Fruit fly (Drosophila melanogaster) whole organism, prepupa: ENCODE results near the gene SecCl.

ENCODE experiments used
- Blimp-1 ChIP-seq: fragments of 200-800 bp; sonication (Bioruptor generic); optimal IDR thresholded peaks from 3 replicates; lab custom pipeline; 2017; ENCODE audit warnings: missing biosample characterization, missing genetic modification characterization, mild to moderate bottlenecking, moderate library complexity, missing genetic modification reagents
- CG10631 ChIP-seq: fragments of 200-800 bp; sonication (Bioruptor generic); optimal IDR thresholded peaks from 2 replicates; lab custom pipeline; 2016; ENCODE audit warnings: missing biosample characterization, missing genetic modification characterization
- CG11294 ChIP-seq: fragments of 200-800 bp; sonication (Bioruptor generic); IDR thresholded peaks from 2 replicates; pipeline ENCODE4 v1.3.6; 2022; ENCODE audit warnings: missing biosample characterization, missing genetic modification characterization
- CG11762 ChIP-seq: fragments of 200-800 bp; sonication (Bioruptor generic); optimal IDR thresholded peaks from 3 replicates; lab custom pipeline; 2016; ENCODE audit warnings: missing biosample characterization, missing genetic modification characterization; ENCODE audit not compliant: insufficient read depth
- CG1621 ChIP-seq: fragments of 200-800 bp; sonication (Bioruptor generic); optimal IDR thresholded peaks from 3 replicates; lab custom pipeline; 2018; ENCODE audit warnings: missing biosample characterization, mild to moderate bottlenecking, missing genetic modification characterization
- CG16779 ChIP-seq: fragments of 200-800 bp; sonication (Bioruptor generic); optimal IDR thresholded peaks from 3 replicates; lab custom pipeline; 2017; ENCODE audit warnings: missing biosample characterization, mild to moderate bottlenecking, missing genetic modification characterization
- CG3032 ChIP-seq: fragments of 200-800 bp; optimal IDR thresholded peaks from 2 replicates; lab custom pipeline; 2019; ENCODE audit warnings: missing biosample characterization, mild to moderate bottlenecking, missing genetic modification characterization, moderate library complexity
- CG31627 ChIP-seq: fragments of 200-800 bp; sonication (Bioruptor generic); optimal IDR thresholded peaks from 3 replicates; lab custom pipeline; 2016; ENCODE audit warnings: missing biosample characterization, missing genetic modification characterization
- CG32006 ChIP-seq: fragments of 200-800 bp; sonication (Bioruptor generic); optimal IDR thresholded peaks from 3 replicates; lab custom pipeline; 2017; ENCODE audit warnings: missing biosample characterization, mild to moderate bottlenecking, missing genetic modification characterization
- CG34406 ChIP-seq: fragments of 200-800 bp; sonication (Bioruptor generic); optimal IDR thresholded peaks from 3 replicates; lab custom pipeline; 2016; ENCODE audit warnings: missing biosample characterization, missing genetic modification characterization
- CG3919 ChIP-seq: fragments of 200-800 bp; sonication (Bioruptor generic); optimal IDR thresholded peaks from 3 replicates; lab custom pipeline; 2016; ENCODE audit warnings: missing biosample characterization, missing genetic modification characterization
- CG6163 ChIP-seq: fragments of 200-800 bp; sonication (Bioruptor generic); IDR thresholded peaks from 3 replicates; pipeline ENCODE4 v1.3.6; 2022; ENCODE audit warnings: missing biosample characterization, missing genetic modification characterization
- CG6276 ChIP-seq: fragments of 200-800 bp; sonication (Bioruptor generic); optimal IDR thresholded peaks from 2 replicates; lab custom pipeline; 2017; ENCODE audit warnings: missing biosample characterization, mild to moderate bottlenecking, missing genetic modification characterization
- CG6792 ChIP-seq: fragments of 200-800 bp; sonication (Bioruptor generic); optimal IDR thresholded peaks from 3 replicates; lab custom pipeline; 2016; ENCODE audit warnings: missing biosample characterization, missing genetic modification characterization
- CG6808 ChIP-seq: fragments of 200-800 bp; sonication (Bioruptor generic); optimal IDR thresholded peaks from 3 replicates; lab custom pipeline; 2017; ENCODE audit warnings: missing biosample characterization, missing genetic modification characterization, mild to moderate bottlenecking, moderate library complexity, missing genetic modification reagents
- CG6854 ChIP-seq: fragments of 200-800 bp; sonication (Bioruptor generic); optimal IDR thresholded peaks from 2 replicates; lab custom pipeline; 2017; ENCODE audit warnings: missing biosample characterization, mild to moderate bottlenecking, missing genetic modification characterization
- CG7368 ChIP-seq: fragments of 200-800 bp; sonication (Bioruptor generic); optimal IDR thresholded peaks from 3 replicates; lab custom pipeline; 2016; ENCODE audit warnings: missing biosample characterization, missing genetic modification characterization
- CG8119 ChIP-seq: fragments of 200-800 bp; sonication (Bioruptor generic); IDR thresholded peaks from 3 replicates; pipeline ENCODE4 v1.3.6; 2022; ENCODE audit warnings: missing biosample characterization, missing genetic modification characterization
- CG8319 ChIP-seq: fragments of 200-800 bp; sonication (Bioruptor generic); optimal IDR thresholded peaks from 3 replicates; lab custom pipeline; 2016; ENCODE audit warnings: missing biosample characterization, missing genetic modification characterization
- CG8632 ChIP-seq: fragments of 200-800 bp; sonication (Bioruptor generic); optimal IDR thresholded peaks from 3 replicates; lab custom pipeline; 2016; ENCODE audit warnings: missing biosample characterization, missing genetic modification characterization
- CG9139 ChIP-seq: fragments of 200-800 bp; sonication (Bioruptor generic); optimal IDR thresholded peaks from 3 replicates; lab custom pipeline; 2017; ENCODE audit warnings: missing biosample characterization, mild to moderate bottlenecking, missing genetic modification characterization
- Eip75B ChIP-seq: fragments of 200-800 bp; sonication (Bioruptor generic); optimal IDR thresholded peaks from 3 replicates; lab custom pipeline; 2016; ENCODE audit warnings: missing biosample characterization, missing genetic modification characterization
- Eip93F ChIP-seq: fragments of 200-800 bp; sonication (Bioruptor generic); optimal IDR thresholded peaks from 2 replicates; lab custom pipeline; 2016; ENCODE audit warnings: missing biosample characterization, mild to moderate bottlenecking, missing genetic modification characterization
- Ets21C ChIP-seq: fragments of 200-800 bp; sonication (Bioruptor generic); optimal IDR thresholded peaks from 3 replicates; lab custom pipeline; 2016; ENCODE audit warnings: missing biosample characterization, missing genetic modification characterization
- Gug ChIP-seq: fragments of 200-800 bp; sonication (Bioruptor generic); IDR thresholded peaks from 2 replicates; pipeline ENCODE4 v1.3.6; 2022; ENCODE audit warnings: missing biosample characterization, missing genetic modification characterization
- Hr38 ChIP-seq: sonication (Bioruptor generic); optimal IDR thresholded peaks from 2 replicates; lab custom pipeline; 2016; ENCODE audit warnings: missing biosample characterization, missing genetic modification characterization
- Hr39 ChIP-seq: fragments of 200-800 bp; sonication (Bioruptor generic); optimal IDR thresholded peaks from 2 replicates; lab custom pipeline; 2016; ENCODE audit warnings: missing biosample characterization, missing genetic modification characterization
- Lpt ChIP-seq: fragments of 200-800 bp; sonication (Bioruptor generic); optimal IDR thresholded peaks from 3 replicates; lab custom pipeline; 2016; ENCODE audit warnings: missing biosample characterization, missing genetic modification characterization
- Met ChIP-seq: fragments of 200-800 bp; sonication (Bioruptor generic); optimal IDR thresholded peaks from 3 replicates; lab custom pipeline; 2016; ENCODE audit warnings: missing biosample characterization, missing genetic modification characterization
- OdsH ChIP-seq: fragments of 200-800 bp; sonication (Bioruptor generic); optimal IDR thresholded peaks from 3 replicates; lab custom pipeline; 2016; ENCODE audit warnings: missing biosample characterization, missing genetic modification characterization
- Sox102F ChIP-seq: fragments of 200-800 bp; sonication (Bioruptor generic); optimal IDR thresholded peaks from 2 replicates; lab custom pipeline; 2016; ENCODE audit warnings: missing biosample characterization, mild to moderate bottlenecking, missing genetic modification characterization
- Sox14 ChIP-seq: fragments of 200-800 bp; sonication (Bioruptor generic); optimal IDR thresholded peaks from 3 replicates; lab custom pipeline; 2016; ENCODE audit warnings: missing biosample characterization, missing genetic modification characterization
- Sox15 ChIP-seq: fragments of 200-800 bp; sonication (Bioruptor generic); optimal IDR thresholded peaks from 3 replicates; lab custom pipeline; 2016; ENCODE audit warnings: missing biosample characterization, missing genetic modification characterization
- achi ChIP-seq: fragments of 200-800 bp; sonication (Bioruptor generic); optimal IDR thresholded peaks from 3 replicates; lab custom pipeline; 2016; ENCODE audit warnings: missing biosample characterization, missing genetic modification characterization
- acj6 ChIP-seq: fragments of 200-800 bp; sonication (Bioruptor generic); optimal IDR thresholded peaks from 3 replicates; lab custom pipeline; 2016; ENCODE audit warnings: missing biosample characterization, missing genetic modification characterization
- cyc ChIP-seq: fragments of 200-800 bp; sonication (Bioruptor generic); optimal IDR thresholded peaks from 3 replicates; lab custom pipeline; 2016; ENCODE audit warnings: missing biosample characterization, missing genetic modification characterization
- dac ChIP-seq: fragments of 200-800 bp; sonication (Bioruptor generic); optimal IDR thresholded peaks from 2 replicates; lab custom pipeline; 2017; ENCODE audit warnings: missing biosample characterization, mild to moderate bottlenecking, missing genetic modification characterization
- dsx ChIP-seq: fragments of 200-800 bp; optimal IDR thresholded peaks from 3 replicates; lab custom pipeline; 2019; ENCODE audit warnings: missing biosample characterization, mild to moderate bottlenecking, missing genetic modification characterization, moderate library complexity; ENCODE audit not compliant: poor library complexity, severe bottlenecking
- eg ChIP-seq: fragments of 200-800 bp; sonication (Bioruptor generic); IDR thresholded peaks from 3 replicates; pipeline ENCODE4 v1.3.6; 2022; ENCODE audit warnings: missing biosample characterization, missing genetic modification characterization
- esn ChIP-seq: fragments of 200-800 bp; sonication (Bioruptor generic); optimal IDR thresholded peaks from 2 replicates; lab custom pipeline; 2016; ENCODE audit warnings: missing biosample characterization, mild to moderate bottlenecking, missing genetic modification characterization, moderate library complexity
- fd59A ChIP-seq: fragments of 200-800 bp; sonication (Bioruptor generic); optimal IDR thresholded peaks from 2 replicates; lab custom pipeline; 2017; ENCODE audit warnings: missing biosample characterization, mild to moderate bottlenecking, missing genetic modification characterization, missing genetic modification reagents
- fd85E ChIP-seq: fragments of 200-800 bp; sonication (Bioruptor generic); optimal IDR thresholded peaks from 3 replicates; lab custom pipeline; 2016; ENCODE audit warnings: missing biosample characterization, missing genetic modification characterization
- fkh ChIP-seq: fragments of 200-800 bp; sonication (Bioruptor generic); optimal IDR thresholded peaks from 3 replicates; lab custom pipeline; 2017; ENCODE audit warnings: missing biosample characterization, mild to moderate bottlenecking, missing genetic modification characterization, moderate library complexity
- lz ChIP-seq: fragments of 200-800 bp; sonication (Bioruptor generic); optimal IDR thresholded peaks from 3 replicates; lab custom pipeline; 2016; ENCODE audit warnings: missing biosample characterization, missing genetic modification characterization
- net ChIP-seq: fragments of 200-800 bp; sonication (Bioruptor generic); optimal IDR thresholded peaks from 3 replicates; lab custom pipeline; 2016; ENCODE audit warnings: missing biosample characterization, missing genetic modification characterization
- pdm3 ChIP-seq: fragments of 200-800 bp; sonication (Bioruptor generic); optimal IDR thresholded peaks from 3 replicates; lab custom pipeline; 2016; ENCODE audit warnings: missing biosample characterization, missing genetic modification characterization
- salr ChIP-seq, 2 experiments: fragments of 200-800 bp; sonication (Bioruptor generic); optimal IDR thresholded peaks; 3 replicates each; lab custom pipeline; 2016 to 2018; ENCODE audit warnings: missing biosample characterization in 2 of 2, missing genetic modification characterization in 2 of 2, mild to moderate bottlenecking in 1 of 2
- spab ChIP-seq: fragments of 200-800 bp; sonication (Bioruptor generic); optimal IDR thresholded peaks from 2 replicates; lab custom pipeline; 2017; ENCODE audit warnings: missing biosample characterization, mild to moderate bottlenecking, missing genetic modification characterization, missing genetic modification reagents
- svp ChIP-seq: fragments of 200-800 bp; sonication (Bioruptor generic); peaks from one replicate; lab custom pipeline; 2016; ENCODE audit warnings: missing biosample characterization, missing genetic modification characterization
- topi ChIP-seq: fragments of 200-800 bp; sonication (Bioruptor generic); optimal IDR thresholded peaks from 3 replicates; lab custom pipeline; 2016; ENCODE audit warnings: missing biosample characterization, missing genetic modification characterization
- vri ChIP-seq: fragments of 200-800 bp; sonication (Bioruptor generic); optimal IDR thresholded peaks from 3 replicates; lab custom pipeline; 2016; ENCODE audit warnings: missing biosample characterization, mild to moderate bottlenecking, missing genetic modification characterization

The SecCl gene

dm6 chr3L:17485280-17485792, 15.4 kb downstream of the SecCl start:
- TF ChIP-seq CG6792 (peak; percentile 63), CG34406 (GFP tag; lab: Kevin White, UChicago) (peak; percentile 47), achi (GFP tag; lab: Kevin White, UChicago) (peak; percentile 49), lz (peak; percentile 48), CG7368 (peak; percentile 72), pdm3 (GFP tag; lab: Kevin White, UChicago) (peak; percentile 54), CG6163 (GFP tag; lab: Robert Waterston, UW) (peak; percentile 64; the same call in 2 of the 3 replicates), svp (GFP tag; lab: Kevin White, UChicago) (peak; percentile 87), spab (no peak), Eip93F (peak; percentile 49), CG1621 (tag; lab: Kevin White, UChicago) (peak; percentile 62), Sox14 (peak; percentile 40), CG3919 (GFP tag; lab: Kevin White, UChicago) (peak; percentile 56), cyc (GFP tag; lab: Kevin White, UChicago) (peak; percentile 45), CG8319 (no peak), Blimp-1 (GFP tag; lab: Kevin White, UChicago) (peak; percentile 44), CG10631 (GFP tag; lab: Kevin White, UChicago) (peak; percentile 23), topi (GFP tag; lab: Kevin White, UChicago) (peak; percentile 53), CG16779 (no peak), Lpt (GFP tag; lab: Kevin White, UChicago) (peak; percentile 28), Hr39 (GFP tag; lab: Kevin White, UChicago) (peak; percentile 34), CG9139 (peak; percentile 68), OdsH (GFP tag; lab: Kevin White, UChicago) (peak; percentile 47), Sox15 (GFP tag; lab: Kevin White, UChicago) (no peak), CG6276 (GFP tag; lab: Kevin White, UChicago) (peak; percentile 50), dsx (peak; percentile 49), CG11294 (no peak; the same call in none of the 2 replicates), esn (GFP tag; lab: Kevin White, UChicago) (peak; percentile 67), eg (GFP tag; lab: Robert Waterston, UW) (peak; percentile 45; the same call in 2 of the 3 replicates), fkh (GFP tag; lab: Kevin White, UChicago) (peak; percentile 96), CG8632 (GFP tag; lab: Kevin White, UChicago) (peak; percentile 69), dac (GFP tag; lab: Kevin White, UChicago) (no peak), fd59A (GFP tag; lab: Kevin White, UChicago) (no peak), acj6 (GFP tag; lab: Kevin White, UChicago) (no peak), Hr38 (GFP tag; lab: Kevin White, UChicago) (no peak), salr (GFP tag; optimal IDR thresholded peaks at IDR 0.05; lab: Kevin White, UChicago) (peak; percentile 45 to 63), CG31627 (GFP tag; lab: Kevin White, UChicago) (peak; percentile 43), CG32006 (GFP tag; lab: Kevin White, UChicago) (peak; percentile 66), CG3032 (tag; lab: Kevin White, UChicago) (peak; percentile 3), net (GFP tag; lab: Kevin White, UChicago) (peak; percentile 51), Met (GFP tag; lab: Kevin White, UChicago) (peak; percentile 70), CG8119 (GFP tag; lab: Robert Waterston, UW) (peak; percentile 57; the same call in 2 of the 3 replicates), Eip75B (GFP tag; lab: Kevin White, UChicago) (peak; percentile 54), Ets21C (peak; percentile 2), CG6854 (GFP tag; lab: Kevin White, UChicago) (peak; percentile 84), Sox102F (GFP tag; lab: Kevin White, UChicago) (peak; percentile 57), CG6808 (GFP tag; lab: Kevin White, UChicago) (peak; percentile 70), fd85E (GFP tag; lab: Kevin White, UChicago) (peak; percentile 44), vri (GFP tag; lab: Kevin White, UChicago) (peak; percentile 60), CG11762 (peak; percentile 31), Gug (no peak; the same call in none of the 2 replicates)
